Fruit fly (Drosophila melanogaster): ENCODE results near the gene rdgC.

The rdgC gene

dm6 chr3L:20230178-20230775, 17.6 kb upstream of the rdgC start (continued):
- TF ChIP-seq Hsf (GFP tag; optimal IDR thresholded peaks at IDR 0.05) (no peak), Deaf1 (tag; optimal IDR thresholded peaks at IDR 0.05) (peak; percentile 83), CG8281 (tag; optimal IDR thresholded peaks at IDR 0.05) (no peak), Ada2b (GFP tag; IDR thresholded peaks at IDR 0.05) (no peak), CG15514 (GFP tag; optimal IDR thresholded peaks at IDR 0.05) (no peak), CG14965 (GFP tag; optimal IDR thresholded peaks at IDR 0.05; ENCODE audit: borderline replicate concordance) (no peak), jigr1 (GFP tag; IDR thresholded peaks at IDR 0.05) (no peak), CG10321 (GFP tag; IDR thresholded peaks at IDR 0.05) (no peak), Bteb2 (GFP tag; optimal IDR thresholded peaks at IDR 0.05) (no peak), H2.0 (GFP tag; IDR thresholded peaks at IDR 0.05) (no peak), BEAF-32 (GFP tag; optimal IDR thresholded peaks at IDR 0.05) (peak; percentile 26), Ets65A (GFP tag) (no peak), psq (GFP tag; optimal IDR thresholded peaks at IDR 0.05) (no peak), ara (GFP tag; IDR thresholded peaks at IDR 0.05) (no peak), cwo (GFP tag; optimal IDR thresholded peaks at IDR 0.05) (peak; percentile 43), CG7271 (tag; optimal IDR thresholded peaks at IDR 0.05) (no peak), kah (GFP tag; optimal IDR thresholded peaks at IDR 0.05) (no peak), CG9876 (GFP tag; optimal IDR thresholded peaks at IDR 0.05) (no peak), chif (GFP tag; optimal IDR thresholded peaks at IDR 0.05) (no peak), CG6175 (GFP tag; IDR thresholded peaks at IDR 0.05) (no peak), CG6272 (GFP tag; IDR thresholded peaks at IDR 0.05) (no peak), bigmax (GFP tag; optimal IDR thresholded peaks at IDR 0.05) (peak; percentile 43), CG9727 (GFP tag; optimal IDR thresholded peaks at IDR 0.05) (no peak), CG13775 (GFP tag; optimal IDR thresholded peaks at IDR 0.05) (no peak), Bdp1 (GFP tag; optimal IDR thresholded peaks at IDR 0.05) (no peak), cg (GFP tag; optimal IDR thresholded peaks at IDR 0.05) (peak; percentile 45), tll (GFP tag; optimal IDR thresholded peaks at IDR 0.05) (no peak), aop (GFP tag; IDR thresholded peaks at IDR 0.05) (no peak), Hmx (GFP tag; optimal IDR thresholded peaks at IDR 0.05) (no peak), CG8944 (GFP tag; optimal IDR thresholded peaks at IDR 0.05) (no peak), CG4617 (GFP tag; optimal IDR thresholded peaks at IDR 0.05; ENCODE audit: borderline replicate concordance) (no peak), Spps (tag; optimal IDR thresholded peaks at IDR 0.05) (no peak), gcm (GFP tag; optimal IDR thresholded peaks at IDR 0.05) (no peak), dan (GFP tag; IDR thresholded peaks at IDR 0.05) (no peak), fu2 (GFP tag; optimal IDR thresholded peaks at IDR 0.05) (no peak), Usf (GFP tag; optimal IDR thresholded peaks at IDR 0.05) (no peak), CG6791 (GFP tag; IDR thresholded peaks at IDR 0.05; ENCODE audit: partially characterized antibody) (no peak), ken (GFP tag; IDR thresholded peaks at IDR 0.05) (no peak), Jarid2 (GFP tag; optimal IDR thresholded peaks at IDR 0.05) (no peak), Bgb (GFP tag; IDR thresholded peaks at IDR 0.05; ENCODE audit: partially characterized antibody) (no peak; the same call in 1 of the 2 replicates), CG34224 (GFP tag; IDR thresholded peaks at IDR 0.05; ENCODE audit: partially characterized antibody) (peak; percentile 62), Myb (GFP tag; optimal IDR thresholded peaks at IDR 0.05) (peak; percentile 47), CHES-1-like (GFP tag; optimal IDR thresholded peaks at IDR 0.05) (no peak), Elba2 (GFP tag; optimal IDR thresholded peaks at IDR 0.05) (no peak), CG17568 (GFP tag; optimal IDR thresholded peaks at IDR 0.05) (no peak), CG8924 (tag; optimal IDR thresholded peaks at IDR 0.05) (no peak), CG4707 (GFP tag; optimal IDR thresholded peaks at IDR 0.05) (no peak), croc (GFP tag; conservative IDR thresholded peaks at IDR 0.05) (no peak), pum (GFP tag; optimal IDR thresholded peaks at IDR 0.05) (no peak), ttk (GFP tag; IDR thresholded peaks at IDR 0.05) (peak; percentile 32; the same call in 1 of the 2 replicates), pnt (GFP tag; optimal IDR thresholded peaks at IDR 0.05) (no peak)

All from whole organism, embryonic.